Fruit fly (Drosophila melanogaster): ENCODE measurements around the gene Prp6.

Prp6 gene

DNA sequence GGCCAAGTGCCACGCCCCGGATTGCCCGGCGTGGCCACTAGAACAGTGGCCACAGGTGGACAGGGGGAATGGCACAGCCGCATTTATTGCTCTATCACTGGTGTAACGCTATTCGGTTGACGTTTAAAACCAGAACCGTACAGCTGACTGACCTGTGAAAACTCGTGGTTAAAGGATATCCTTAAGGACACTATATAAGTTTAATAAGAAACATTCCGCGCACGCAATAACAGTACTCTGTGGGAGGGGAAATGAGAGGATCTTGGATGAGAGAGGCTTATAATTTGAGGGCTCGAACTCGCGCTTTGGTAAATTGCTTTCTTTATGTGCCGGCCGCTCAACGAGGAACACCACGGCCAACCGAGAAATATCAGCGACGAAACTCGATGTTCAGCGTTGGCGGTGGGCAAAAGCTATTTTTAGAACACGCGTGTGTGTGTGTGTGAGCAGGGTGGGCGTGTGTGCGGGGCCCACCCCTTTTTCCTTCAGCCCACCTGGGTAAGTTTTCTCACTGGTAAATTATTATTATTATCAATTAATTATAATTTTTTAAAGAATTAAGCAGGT, 8.8 kb upstream of the Prp6 start (continued):
- TF ChIP-seq dpn (GFP tag; optimal IDR thresholded peaks at IDR 0.05) (no peak), nau (GFP tag; optimal IDR thresholded peaks at IDR 0.05) (no peak), CG7786 (GFP tag; optimal IDR thresholded peaks at IDR 0.05) (no peak), crol (GFP tag; IDR thresholded peaks at IDR 0.05) (no peak), onecut (GFP tag; IDR thresholded peaks at IDR 0.05) (no peak)

DNA sequence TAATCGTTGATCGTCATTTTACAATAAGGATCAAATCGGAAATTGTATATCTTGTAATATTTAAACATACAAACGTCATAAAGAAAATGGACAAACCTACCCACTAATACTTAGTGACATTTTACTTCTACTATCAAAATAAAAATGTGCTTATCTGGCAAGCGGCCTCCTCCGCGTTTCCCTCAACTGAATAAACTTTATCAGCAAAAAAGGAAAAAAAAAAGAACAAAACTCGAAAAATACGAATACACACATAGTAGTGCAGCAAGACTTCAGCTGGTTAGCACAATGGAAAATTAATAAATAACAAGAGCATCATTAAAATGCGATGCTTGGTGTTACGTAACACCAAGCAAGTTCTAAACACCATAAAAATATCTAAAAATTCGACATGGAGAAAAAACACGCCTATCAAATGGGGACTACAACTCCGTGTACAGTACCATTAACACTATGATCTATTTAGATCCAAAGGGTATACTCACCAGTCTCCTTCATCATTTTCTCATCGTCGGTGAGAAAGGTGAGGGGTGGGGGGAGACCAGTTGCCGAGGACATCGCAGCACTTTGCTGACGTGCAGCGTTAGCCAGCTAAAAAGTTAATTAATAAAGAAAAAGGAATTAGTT, 7.6 kb upstream of the Prp6 start:
- TF ChIP-seq nom (GFP tag; optimal IDR thresholded peaks at IDR 0.05), result peak; percentile 12
- TF ChIP-seq CG7556 (GFP tag; optimal IDR thresholded peaks at IDR 0.05), result no peak
- peak; percentile 5 for TF ChIP-seq cg (GFP tag; optimal IDR thresholded peaks at IDR 0.05)
- TF ChIP-seq so (GFP tag; IDR thresholded peaks at IDR 0.05), result no peak
- TF ChIP-seq GATAe (GFP tag; conservative IDR thresholded peaks at IDR 0.05), result peak; percentile 44; the same call in 1 of the 2 replicates
- TF ChIP-seq CG17612 (GFP tag; IDR thresholded peaks at IDR 0.05), result 0 out of 2 replicates have a peak, but pooled peaks have one; percentile 11
- no peak for TF ChIP-seq CG9932 (GFP tag; IDR thresholded peaks at IDR 0.05)
- TF ChIP-seq CG13287 (GFP tag; IDR thresholded peaks at IDR 0.05; ENCODE audit: partially characterized antibody), result no peak
- no peak for TF ChIP-seq pum (GFP tag; optimal IDR thresholded peaks at IDR 0.05)
- TF ChIP-seq CG8944 (GFP tag; optimal IDR thresholded peaks at IDR 0.05), result no peak
- no peak for TF ChIP-seq CG1602 (GFP tag; optimal IDR thresholded peaks at IDR 0.05)
- peak; percentile 12 for TF ChIP-seq sens (GFP tag)
- no peak for TF ChIP-seq CG18599 (GFP tag; optimal IDR thresholded peaks at IDR 0.05)
- TF ChIP-seq Pdp1 (GFP tag; optimal IDR thresholded peaks at IDR 0.05), result peak in 1 of 2 experiments; percentile 97
- no peak for TF ChIP-seq Aef1 (GFP tag; IDR thresholded peaks at IDR 0.05)
- TF ChIP-seq Hand (GFP tag; optimal IDR thresholded peaks at IDR 0.05), result no peak
- TF ChIP-seq kni (GFP tag; optimal IDR thresholded peaks at IDR 0.05), result peak; percentile 32
- TF ChIP-seq pan (optimal IDR thresholded peaks at IDR 0.05), result no peak
- TF ChIP-seq pan (GFP tag; optimal IDR thresholded peaks at IDR 0.05 in 1 of 2, IDR thresholded peaks at IDR 0.05 in 1 of 2), result no peak
- TF ChIP-seq CG10543 (GFP tag; optimal IDR thresholded peaks at IDR 0.05), result no peak
- no peak for TF ChIP-seq oc (tag; optimal IDR thresholded peaks at IDR 0.05)
- TF ChIP-seq CG8478 (optimal IDR thresholded peaks at IDR 0.05), result no peak

- no peak for TF ChIP-seq mam (GFP tag; optimal IDR thresholded peaks at IDR 0.05)
- no peak for TF ChIP-seq CG32767 (GFP tag; IDR thresholded peaks at IDR 0.05)
- no peak for TF ChIP-seq Dip2 (GFP tag; IDR thresholded peaks at IDR 0.05)
- TF ChIP-seq zfh2 (GFP tag; optimal IDR thresholded peaks at IDR 0.05), result no peak
- peak; percentile 1 for TF ChIP-seq CG12219 (GFP tag; optimal IDR thresholded peaks at IDR 0.05)
- TF ChIP-seq gt (GFP tag; IDR thresholded peaks at IDR 0.05), result no peak
- TF ChIP-seq caup (GFP tag; optimal IDR thresholded peaks at IDR 0.05; ENCODE audit: severe bottlenecking), result peak; percentile 68
- TF ChIP-seq CG6765 (GFP tag; optimal IDR thresholded peaks at IDR 0.05), result peak; percentile 43
- TF ChIP-seq CG16813 (GFP tag; IDR thresholded peaks at IDR 0.05; ENCODE audit: partially characterized antibody), result no peak
- peak; percentile 55 for TF ChIP-seq ftz-f1 (GFP tag; optimal IDR thresholded peaks at IDR 0.05)
- peak; percentile 10 for TF ChIP-seq CG6854 (GFP tag; optimal IDR thresholded peaks at IDR 0.05)
- no peak for TF ChIP-seq CG7271 (tag; optimal IDR thresholded peaks at IDR 0.05)
- peak; percentile 60; the same call in 1 of the 2 replicates for TF ChIP-seq Atf6 (GFP tag; IDR thresholded peaks at IDR 0.05)
- peak; percentile 6; the same call in 2 of the 3 replicates for TF ChIP-seq CG34224 (GFP tag; IDR thresholded peaks at IDR 0.05; ENCODE audit: partially characterized antibody)
- peak; percentile 34 for TF ChIP-seq ems (GFP tag; optimal IDR thresholded peaks at IDR 0.05)
- TF ChIP-seq CG1603 (tag; optimal IDR thresholded peaks at IDR 0.05), result peak; percentile 29
- peak; percentile 3 for TF ChIP-seq NfI (GFP tag; optimal IDR thresholded peaks at IDR 0.05)
- peak; percentile 9 for TF ChIP-seq YL-1 (GFP tag; optimal IDR thresholded peaks at IDR 0.05)
- no peak for TF ChIP-seq CG15011 (GFP tag; optimal IDR thresholded peaks at IDR 0.05)
- no peak for TF ChIP-seq CG12391 (tag; optimal IDR thresholded peaks at IDR 0.05)
- TF ChIP-seq CG7987 (GFP tag; optimal IDR thresholded peaks at IDR 0.05), result no peak
Observed at dm6 chr3L:18898086-18898470, 7.1 kb upstream of the Prp6 start, which contains the start of gene CG3902. Gene CG3902, minus strand, starts transcription at chr3L:18898293.

Data from whole organism, embryonic.